Worm (Caenorhabditis elegans) whole organism, young adult: ENCODE data around the gene H38K22.6.
A peak's percentile ranks its signal among the peaks of the same experiment; 100 is the strongest.

Source experiments
- B0336.3 ChIP-seq: fragments of 200-800 bp; sonication (Bioruptor generic); IDR thresholded peaks from 2 replicates; pipeline ENCODE4 v1.3.6; 2022; ENCODE audit warnings: missing genetic modification characterization, missing compliant biosample characterization
- C06A6.2 ChIP-seq: fragments of 200-800 bp; sonication (Bioruptor generic); conservative IDR thresholded peaks from 2 replicates; pipeline ENCODE4 v1.3.6; 2022; ENCODE audit warnings: missing genetic modification characterization, missing compliant biosample characterization
- C17E4.6 ChIP-seq: fragments of 200-800 bp; sonication (Bioruptor generic); IDR thresholded peaks from 2 replicates; pipeline ENCODE4 v1.3.6; 2022; ENCODE audit warnings: missing genetic modification reagents, missing genetic modification characterization, missing compliant biosample characterization
- D2030.7 ChIP-seq: fragments of 200-800 bp; sonication (Bioruptor generic); IDR thresholded peaks from 2 replicates; pipeline ENCODE4 v1.3.6; 2022; ENCODE audit warnings: missing genetic modification reagents, missing genetic modification characterization, missing compliant biosample characterization
- F10E7.11 ChIP-seq: sonication (generic microtip); optimal IDR thresholded peaks from 2 replicates; lab custom pipeline; 2017; ENCODE audit warnings: mild to moderate bottlenecking, missing genetic modification characterization, moderate library complexity, missing compliant biosample characterization
- F22D6.2 ChIP-seq: sonication (generic microtip); optimal IDR thresholded peaks from 2 replicates; lab custom pipeline; 2016; ENCODE audit warnings: mild to moderate bottlenecking, missing genetic modification characterization, missing compliant biosample characterization
- F37B4.10 ChIP-seq: fragments of 200-800 bp; sonication (Bioruptor generic); IDR thresholded peaks from 2 replicates; pipeline ENCODE4 v1.3.6; 2022; ENCODE audit warnings: missing genetic modification characterization, missing compliant biosample characterization
- F52B5.7 ChIP-seq: sonication (generic microtip); optimal IDR thresholded peaks from 2 replicates; lab custom pipeline; 2016; ENCODE audit warnings: mild to moderate bottlenecking, missing genetic modification characterization, missing compliant biosample characterization
- T07F8.4 ChIP-seq: sonication (generic microtip); optimal IDR thresholded peaks from 2 replicates; lab custom pipeline; 2016; ENCODE audit warnings: mild to moderate bottlenecking, missing genetic modification characterization, moderate library complexity, missing compliant biosample characterization
- Y56A3A.18 ChIP-seq: fragments of 200-800 bp; sonication (Bioruptor generic); IDR thresholded peaks from 2 replicates; pipeline ENCODE4 v1.3.6; 2022; ENCODE audit warnings: missing genetic modification reagents, missing genetic modification characterization, missing compliant biosample characterization
- Y95B8A.8 ChIP-seq: fragments of 200-800 bp; sonication (Bioruptor generic); IDR thresholded peaks from 2 replicates; pipeline ENCODE4 v1.3.6; 2022; ENCODE audit warnings: missing genetic modification reagents, missing genetic modification characterization, missing compliant biosample characterization
- ama-1 ChIP-seq, 3 experiments: fragments of 150-350 bp in 1 of 3; sonication (generic microtip) in 2 of 3; optimal IDR thresholded peaks; 2 replicates each; lab custom pipeline; 2014 to 2018; ENCODE audit warnings: missing biosample characterization in 2 of 3, missing genetic modification characterization in 2 of 3, missing genetic modification reagents in 2 of 3
- athp-1 ChIP-seq: sonication (generic microtip); optimal IDR thresholded peaks from 2 replicates; lab custom pipeline; 2017; ENCODE audit warnings: mild to moderate bottlenecking, missing genetic modification characterization, missing compliant biosample characterization
- cebp-1 ChIP-seq, 2 experiments: fragments of 200-800 bp in 1 of 2; sonication (Bioruptor generic) in 1 of 2; sonication (generic microtip) in 1 of 2; IDR thresholded peaks in 1 of 2; optimal IDR thresholded peaks in 1 of 2; 2 replicates each; pipeline versions ENCODE4 v1.3.6 to Lab custom; 2017 to 2022; ENCODE audit warnings: missing compliant biosample characterization in 2 of 2, missing genetic modification characterization in 2 of 2, mild to moderate bottlenecking in 1 of 2, missing genetic modification reagents in 1 of 2, moderate library complexity in 1 of 2
- cebp-2 ChIP-seq: fragments of 200-800 bp; sonication (Bioruptor generic); IDR thresholded peaks from 2 replicates; pipeline ENCODE4 v1.3.6; 2022; ENCODE audit warnings: missing genetic modification characterization, missing compliant biosample characterization
- ceh-27 ChIP-seq: fragments of 200-800 bp; sonication (Bioruptor generic); optimal IDR thresholded peaks from 2 replicates; lab custom pipeline; 2018; ENCODE audit warnings: mild to moderate bottlenecking, missing genetic modification characterization, moderate library complexity, missing compliant biosample characterization
- chd-7 ChIP-seq: sonication (generic microtip); optimal IDR thresholded peaks from 2 replicates; lab custom pipeline; 2016; ENCODE audit warnings: mild to moderate bottlenecking, missing genetic modification characterization, moderate library complexity, missing compliant biosample characterization
- egl-44 ChIP-seq: fragments of 200-800 bp; sonication (Bioruptor generic); IDR thresholded peaks from 2 replicates; pipeline ENCODE4 v1.3.6; 2022; ENCODE audit warnings: missing genetic modification reagents, missing genetic modification characterization, missing compliant biosample characterization
- egrh-3 ChIP-seq: fragments of 200-800 bp; sonication (Bioruptor generic); IDR thresholded peaks from 2 replicates; pipeline ENCODE4 v1.3.6; 2022; ENCODE audit warnings: missing genetic modification reagents, missing genetic modification characterization, missing compliant biosample characterization
- ekl-4 ChIP-seq: fragments of 200-800 bp; sonication (Bioruptor generic); IDR thresholded peaks from 2 replicates; pipeline ENCODE4 v1.3.6; 2022; ENCODE audit warnings: missing genetic modification reagents, missing genetic modification characterization, missing compliant biosample characterization
- ets-4 ChIP-seq: fragments of 200-800 bp; sonication (Bioruptor generic); optimal IDR thresholded peaks from 2 replicates; lab custom pipeline; 2018; ENCODE audit warnings: mild to moderate bottlenecking, missing genetic modification characterization, missing compliant biosample characterization
- hmg-20 ChIP-seq: fragments of 200-800 bp; sonication (Bioruptor generic); IDR thresholded peaks from 2 replicates; pipeline ENCODE4 v1.3.6; 2022; ENCODE audit warnings: missing genetic modification reagents, missing genetic modification characterization, missing compliant biosample characterization
- let-607 ChIP-seq, 2 experiments: fragments of 200-800 bp in 1 of 2; sonication (Bioruptor generic) in 1 of 2; sonication (generic microtip) in 1 of 2; optimal IDR thresholded peaks; 2 replicates each; lab custom pipeline; 2016 to 2018; ENCODE audit warnings: mild to moderate bottlenecking in 2 of 2, missing compliant biosample characterization in 2 of 2, missing genetic modification characterization in 2 of 2, moderate library complexity in 2 of 2, missing genotype in 1 of 2
- lin-26 ChIP-seq: fragments of 200-800 bp; sonication (Bioruptor generic); IDR thresholded peaks from 2 replicates; pipeline ENCODE4 v1.3.6; 2022; ENCODE audit warnings: missing genetic modification reagents, missing genetic modification characterization, missing compliant biosample characterization
- lin-35 ChIP-seq, 3 experiments: fragments of 150-350 bp in 2 of 3; sonication (generic microtip) in 1 of 3; optimal IDR thresholded peaks; 2 replicates each; lab custom pipeline; 2014 to 2018; ENCODE audit warnings: missing biosample characterization in 3 of 3, missing genetic modification characterization in 3 of 3, missing genetic modification reagents in 3 of 3
- lsl-1 ChIP-seq: fragments of 200-800 bp; sonication (Bioruptor generic); optimal IDR thresholded peaks from 2 replicates; lab custom pipeline; 2018; ENCODE audit warnings: mild to moderate bottlenecking, missing genetic modification characterization, moderate library complexity, missing compliant biosample characterization
- lsy-27 ChIP-seq: sonication (generic microtip); optimal IDR thresholded peaks from 2 replicates; lab custom pipeline; 2017; ENCODE audit warnings: missing genetic modification characterization, mild to moderate bottlenecking, missing compliant biosample characterization, antibody characterized with exemption, missing genotype, borderline replicate concordance; ENCODE audit not compliant: insufficient read depth
- madf-3 ChIP-seq: fragments of 200-800 bp; sonication (Bioruptor generic); IDR thresholded peaks from 2 replicates; pipeline ENCODE4 v1.3.6; 2022; ENCODE audit warnings: missing genetic modification reagents, missing genetic modification characterization, missing compliant biosample characterization
- madf-8 ChIP-seq: fragments of 200-800 bp; sonication (Bioruptor generic); conservative IDR thresholded peaks from 2 replicates; pipeline ENCODE4 v1.3.6; 2022; ENCODE audit warnings: missing genetic modification reagents, missing genetic modification characterization, missing compliant biosample characterization
- mel-28 ChIP-seq: sonication (generic microtip); optimal IDR thresholded peaks from 2 replicates; lab custom pipeline; 2016; ENCODE audit warnings: borderline replicate concordance, mild to moderate bottlenecking, missing genetic modification characterization, missing compliant biosample characterization
- mes-4 ChIP-seq: sonication (generic microtip); optimal IDR thresholded peaks from 2 replicates; lab custom pipeline; 2016; ENCODE audit warnings: missing genotype, missing genetic modification characterization, missing compliant biosample characterization
- nfyb-1 ChIP-seq: fragments of 200-800 bp; sonication (Bioruptor generic); IDR thresholded peaks from 2 replicates; pipeline ENCODE4 v1.3.6; 2022; ENCODE audit warnings: missing genetic modification reagents, missing genetic modification characterization, missing compliant biosample characterization
- nhr-80 ChIP-seq: sonication (generic microtip); optimal IDR thresholded peaks from 2 replicates; lab custom pipeline; 2016; ENCODE audit warnings: missing genetic modification characterization, missing compliant biosample characterization
- pbrm-1 ChIP-seq: fragments of 200-800 bp; sonication (Bioruptor generic); IDR thresholded peaks from 2 replicates; pipeline ENCODE4 v1.3.6; 2022; ENCODE audit warnings: missing genetic modification reagents, missing genetic modification characterization, missing compliant biosample characterization
- pha-4 ChIP-seq: fragments of 150-350 bp; sonication (generic microtip); optimal IDR thresholded peaks from 2 replicates; lab custom pipeline; 2014; ENCODE audit warnings: missing biosample characterization, missing genetic modification reagents, missing genetic modification characterization
- rcor-1 ChIP-seq: fragments of 200-800 bp; sonication (Bioruptor generic); IDR thresholded peaks from 2 replicates; pipeline ENCODE4 v1.3.6; 2022; ENCODE audit warnings: missing genetic modification reagents, missing genetic modification characterization, missing compliant biosample characterization
- sdz-38 ChIP-seq: sonication (generic microtip); optimal IDR thresholded peaks from 2 replicates; lab custom pipeline; 2016; ENCODE audit warnings: missing genotype, missing genetic modification characterization, missing compliant biosample characterization
- snpc-1.1 ChIP-seq: sonication (generic microtip); optimal IDR thresholded peaks from 2 replicates; lab custom pipeline; 2017; ENCODE audit warnings: missing genetic modification characterization, mild to moderate bottlenecking, missing compliant biosample characterization, antibody characterized with exemption, moderate library complexity, missing genotype, missing genetic modification reagents; ENCODE audit not compliant: insufficient read depth
- snpc-4 ChIP-seq, 5 experiments: fragments of 150-350 bp in 1 of 5; sonication (generic microtip) in 4 of 5; optimal IDR thresholded peaks; 2 replicates each; lab custom pipeline; 2014 to 2018; ENCODE audit warnings: missing genetic modification characterization in 5 of 5, missing biosample characterization in 3 of 5, antibody characterized with exemption in 2 of 5, mild to moderate bottlenecking in 2 of 5, missing compliant biosample characterization in 2 of 5, missing genotype in 2 of 5, moderate library complexity in 2 of 5, missing genetic modification reagents in 1 of 5
- tbp1 ChIP-seq: fragments of 200-800 bp; sonication (Bioruptor generic); optimal IDR thresholded peaks from 2 replicates; lab custom pipeline; 2018; ENCODE audit warnings: mild to moderate bottlenecking, missing genetic modification characterization, missing compliant biosample characterization
- zim-3 ChIP-seq: sonication (generic microtip); optimal IDR thresholded peaks from 2 replicates; lab custom pipeline; 2017; ENCODE audit warnings: mild to moderate bottlenecking, missing genetic modification characterization, moderate library complexity, missing compliant biosample characterization
- ztf-22 ChIP-seq: fragments of 200-800 bp; sonication (Bioruptor generic); optimal IDR thresholded peaks from 2 replicates; lab custom pipeline; 2018; ENCODE audit warnings: mild to moderate bottlenecking, missing genetic modification characterization, moderate library complexity, missing compliant biosample characterization
- ztf-6 ChIP-seq: fragments of 200-800 bp; sonication (Bioruptor generic); IDR thresholded peaks from 2 replicates; pipeline ENCODE4 v1.3.6; 2022; ENCODE audit warnings: missing genetic modification reagents, missing genetic modification characterization, missing compliant biosample characterization

Gene H38K22.6

DNA sequence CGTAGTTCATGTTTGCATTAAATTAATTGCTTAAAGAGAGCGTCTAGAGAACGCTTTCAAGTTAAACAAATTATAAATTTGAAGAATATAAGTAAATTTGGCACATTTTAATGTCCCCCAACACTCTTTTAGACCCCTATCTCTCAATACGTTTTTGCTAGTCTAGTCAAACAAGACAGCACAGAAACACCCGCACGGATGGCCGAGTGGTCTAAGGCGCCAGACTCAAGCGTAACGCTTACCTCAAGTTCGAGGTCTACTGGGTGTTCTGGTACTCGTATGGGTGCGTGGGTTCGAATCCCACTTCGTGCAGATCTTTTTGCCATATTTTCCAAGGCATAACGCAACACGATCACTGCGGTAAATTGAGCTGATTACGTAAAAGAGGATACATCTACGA is 42.1 kb downstream of the H38K22.6 start (continued):
- TF ChIP-seq cebp-1 (GFP tag; IDR thresholded peaks at IDR 0.05; lab: Robert Waterston, UW) (no peak), cebp-1 (tag; optimal IDR thresholded peaks at IDR 0.05; lab: Kevin White, UChicago) (no peak), D2030.7 (GFP tag; lab: Robert Waterston, UW) (peak; percentile 62), C17E4.6 (GFP tag; lab: Robert Waterston, UW) (no peak), ztf-22 (no peak), Y95B8A.8 (no peak), lsy-27 (tag; lab: Kevin White, UChicago) (no peak), mes-4 (tag; lab: Kevin White, UChicago) (no peak), pbrm-1 (GFP tag; lab: Robert Waterston, UW) (no peak), lsl-1 (GFP tag; lab: Kevin White, UChicago) (peak; percentile 52), F37B4.10 (GFP tag; lab: Robert Waterston, UW) (no peak), chd-7 (tag; lab: Kevin White, UChicago) (no peak), nfyb-1 (GFP tag; lab: Robert Waterston, UW) (0 out of 2 replicates have a peak, but pooled peaks have one; percentile 22), athp-1 (tag; lab: Kevin White, UChicago) (peak; percentile 10), T07F8.4 (tag; lab: Kevin White, UChicago) (peak; percentile 8), nhr-80 (tag; lab: Kevin White, UChicago) (peak; percentile 4), hmg-20 (GFP tag; lab: Robert Waterston, UW) (no peak), tbp1 (peak; percentile 90), Y56A3A.18 (GFP tag; lab: Robert Waterston, UW) (no peak), egrh-3 (no peak), let-607 (tag; optimal IDR thresholded peaks at IDR 0.05; lab: Kevin White, UChicago) (no peak), F10E7.11 (tag; lab: Kevin White, UChicago) (no peak), ekl-4 (no peak), F22D6.2 (tag; lab: Kevin White, UChicago) (no peak), C06A6.2 (no peak), pha-4 (tag; lab: Kevin White, UChicago) (no peak), ets-4 (no peak), sdz-38 (tag; lab: Kevin White, UChicago) (no peak), madf-3 (GFP tag; lab: Robert Waterston, UW) (no peak)

DNA sequence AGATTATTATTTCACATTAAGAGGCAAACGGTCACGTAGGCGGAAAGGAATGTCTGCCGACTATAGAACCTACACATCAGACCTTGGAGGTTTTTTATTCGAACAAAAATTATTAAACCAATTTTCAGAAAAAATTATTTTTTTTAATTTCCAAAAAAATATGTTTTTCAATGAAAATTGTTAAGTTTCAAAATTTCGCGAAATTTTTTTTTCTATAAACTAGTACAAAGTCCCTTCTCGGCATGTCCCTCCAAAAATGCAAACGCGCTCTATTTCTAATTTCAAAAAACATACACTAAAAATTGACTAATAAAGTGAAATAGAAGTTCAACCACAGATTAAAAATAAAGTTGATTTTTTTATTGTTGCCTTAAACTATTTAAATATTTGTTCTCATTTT is 44.8 kb downstream of the H38K22.6 start, which contains the start of gene ckb-1:
Gene ckb-1, plus strand, starts transcription at position 301 of the 400 bp plus-strand sequence.
- TF ChIP-seq snpc-4 (GFP tag; optimal IDR thresholded peaks at IDR 0.05; lab: Kevin White, UChicago) (no peak), snpc-4 (tag; optimal IDR thresholded peaks at IDR 0.05; lab: Kevin White, UChicago) (no peak), F22D6.2 (tag; lab: Kevin White, UChicago) (no peak), ets-4 (no peak)

DNA sequence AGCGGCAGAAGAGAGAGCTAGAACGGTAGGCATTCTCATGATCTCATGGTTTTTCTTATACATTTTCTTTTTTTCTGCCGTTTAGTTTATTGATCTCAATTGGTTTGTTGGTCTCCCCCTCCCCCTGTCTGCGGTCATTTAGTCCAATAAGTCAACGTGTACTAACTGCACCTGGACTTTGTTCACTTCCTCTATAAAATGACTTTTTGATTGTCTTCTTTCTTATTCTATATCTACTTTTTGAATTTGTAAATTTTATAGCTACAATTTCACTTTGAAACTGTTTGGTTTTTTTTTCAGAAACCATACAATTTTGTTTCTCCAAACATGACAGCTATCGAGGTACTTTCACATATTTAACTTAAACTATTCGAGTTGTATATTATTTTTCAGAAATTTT is 47.4 kb downstream of the H38K22.6 start, which contains the start of gene ckb-2:
Gene ckb-2, plus strand, starts transcription at position 301 of the 400 bp plus-strand sequence.
- TF ChIP-seq B0336.3 (GFP tag; lab: Robert Waterston, UW) (no peak), lin-35 (GFP tag; optimal IDR thresholded peaks at IDR 0.05; lab: Kevin White, UChicago) (no peak), cebp-2 (GFP tag; lab: Robert Waterston, UW) (no peak), madf-8 (no peak), ama-1 (optimal IDR thresholded peaks at IDR 0.05; lab: Kevin White, UChicago) (no peak), ama-1 (GFP tag; optimal IDR thresholded peaks at IDR 0.05; lab: Kevin White, UChicago) (no peak), zim-3 (tag; lab: Kevin White, UChicago) (no peak), F52B5.7 (tag; lab: Kevin White, UChicago) (no peak), mes-4 (tag; lab: Kevin White, UChicago) (no peak), ceh-27 (GFP tag; lab: Kevin White, UChicago) (no peak), lin-26 (GFP tag; lab: Robert Waterston, UW) (no peak), egl-44 (GFP tag; lab: Robert Waterston, UW) (no peak), mel-28 (tag; lab: Kevin White, UChicago) (no peak), ztf-6 (GFP tag; lab: Robert Waterston, UW) (no peak), rcor-1 (no peak), snpc-1.1 (tag; lab: Kevin White, UChicago) (no peak)
